Fruit fly (Drosophila melanogaster): Measurements from ENCODE around the gene Cyp304a1.
A peak's percentile ranks its signal among the peaks of the same experiment; 100 is the strongest.

The Cyp304a1 gene

dm6 chr3R:13009595-13009994, 46.0 kb downstream of the Cyp304a1 start, which contains the start of gene CG11656:
CG11656 (plus strand) TSS chr3R:13009895.
- TF ChIP-seq kay (GFP tag; optimal IDR thresholded peaks at IDR 0.05), result no peak
- TF ChIP-seq tap (tag; optimal IDR thresholded peaks at IDR 0.05), result no peak
- TF ChIP-seq crp (GFP tag; optimal IDR thresholded peaks at IDR 0.05), result no peak
- no peak for TF ChIP-seq run (tag; optimal IDR thresholded peaks at IDR 0.05)

- TF ChIP-seq CG7357 (GFP tag; IDR thresholded peaks at IDR 0.05) (no peak), CG33557 (GFP tag; optimal IDR thresholded peaks at IDR 0.05) (no peak), CG34224 (GFP tag; IDR thresholded peaks at IDR 0.05; ENCODE audit: partially characterized antibody) (peak; percentile 28; the same call in 2 of the 3 replicates), peb (GFP tag; IDR thresholded peaks at IDR 0.05) (no peak), br (optimal IDR thresholded peaks at IDR 0.05) (no peak), Atf3 (GFP tag; optimal IDR thresholded peaks at IDR 0.05) (no peak), sna (GFP tag; IDR thresholded peaks at IDR 0.05; ENCODE audit: partially characterized antibody) (peak; percentile 55; the same call in 1 of the 2 replicates), BEAF-32 (GFP tag; optimal IDR thresholded peaks at IDR 0.05) (peak; percentile 60), YL-1 (GFP tag; optimal IDR thresholded peaks at IDR 0.05) (peak; percentile 46), NC2α (GFP tag; optimal IDR thresholded peaks at IDR 0.05) (no peak), CG11696 (GFP tag; IDR thresholded peaks at IDR 0.05) (no peak), CG6175 (GFP tag; IDR thresholded peaks at IDR 0.05) (no peak), TFAM (GFP tag; optimal IDR thresholded peaks at IDR 0.05) (no peak), CG16813 (GFP tag; IDR thresholded peaks at IDR 0.05; ENCODE audit: partially characterized antibody) (no peak), Lhr (GFP tag; optimal IDR thresholded peaks at IDR 0.05) (peak; percentile 78), az2 (GFP tag; optimal IDR thresholded peaks at IDR 0.05) (no peak), cwo (GFP tag; optimal IDR thresholded peaks at IDR 0.05) (no peak), Side (GFP tag; optimal IDR thresholded peaks at IDR 0.05) (no peak), Atf6 (GFP tag; IDR thresholded peaks at IDR 0.05) (no peak), CG18262 (tag; optimal IDR thresholded peaks at IDR 0.05) (no peak), sens (GFP tag) (no peak), Elba2 (GFP tag; optimal IDR thresholded peaks at IDR 0.05) (no peak), CG1832 (GFP tag; optimal IDR thresholded peaks at IDR 0.05) (no peak), trh (GFP tag; optimal IDR thresholded peaks at IDR 0.05) (no peak), NFAT (GFP tag; IDR thresholded peaks at IDR 0.05) (no peak), h (optimal IDR thresholded peaks at IDR 0.05) (no peak), tll (GFP tag; optimal IDR thresholded peaks at IDR 0.05) (peak in 1 of 2 experiments; percentile 5), gsb (GFP tag; IDR thresholded peaks at IDR 0.05) (no peak), klu (GFP tag; IDR thresholded peaks at IDR 0.05) (no peak), Atf-2 (GFP tag; optimal IDR thresholded peaks at IDR 0.05) (no peak), insv (GFP tag; optimal IDR thresholded peaks at IDR 0.05) (peak in 1 of 2 experiments; percentile 12), Nf-YB (GFP tag; optimal IDR thresholded peaks at IDR 0.05) (no peak), CG4282 (GFP tag; optimal IDR thresholded peaks at IDR 0.05) (no peak), CG18599 (GFP tag; optimal IDR thresholded peaks at IDR 0.05) (no peak), yki (optimal IDR thresholded peaks at IDR 0.05) (no peak), cg (GFP tag; optimal IDR thresholded peaks at IDR 0.05) (peak; percentile 97), zen (tag; optimal IDR thresholded peaks at IDR 0.05) (no peak), wek (GFP tag; optimal IDR thresholded peaks at IDR 0.05) (no peak), Dp (GFP tag; optimal IDR thresholded peaks at IDR 0.05) (peak; percentile 52), ken (GFP tag; IDR thresholded peaks at IDR 0.05) (no peak), Hr3 (GFP tag; optimal IDR thresholded peaks at IDR 0.05) (no peak), pzg (GFP tag; optimal IDR thresholded peaks at IDR 0.05) (peak; percentile 62), CG1792 (GFP tag; optimal IDR thresholded peaks at IDR 0.05) (no peak), CG17186 (GFP tag; optimal IDR thresholded peaks at IDR 0.05) (peak; percentile 52), Dref (GFP tag; IDR thresholded peaks at IDR 0.05) (no peak)
Observed at dm6 chr3R:13010905-13011620, 47.5 kb downstream of the Cyp304a1 start, which contains the start of gene CG8031. CG8031 (minus strand) TSS chr3R:13011310.
